Worm (Caenorhabditis elegans): Measurements from ENCODE around the gene mob-2.

The mob-2 gene

ce11 chrX:13189861-13190260 is 20.0 kb upstream of the mob-2 start, which contains the start of gene cwp-5:
Gene cwp-5, minus strand, starts transcription at chrX:13189961.
- no peak for TF ChIP-seq zfp-2 (tag; optimal IDR thresholded peaks at IDR 0.05)
- no peak for TF ChIP-seq F44E2.7 (GFP tag; IDR thresholded peaks at IDR 0.05)
- TF ChIP-seq ceh-32 (tag; optimal IDR thresholded peaks at IDR 0.05; ENCODE audit: poor library complexity), result no peak
- TF ChIP-seq hlh-11 (tag; optimal IDR thresholded peaks at IDR 0.05), result no peak
- no peak for TF ChIP-seq nhr-48 (tag; optimal IDR thresholded peaks at IDR 0.05)
- TF ChIP-seq zag-1 (tag; optimal IDR thresholded peaks at IDR 0.05), result no peak
- TF ChIP-seq dmd-6 (GFP tag; IDR thresholded peaks at IDR 0.05), result no peak
- no peak for TF ChIP-seq ztf-7 (tag; optimal IDR thresholded peaks at IDR 0.05)
- no peak for TF ChIP-seq lin-29 (GFP tag; IDR thresholded peaks at IDR 0.05)
- no peak for TF ChIP-seq sdz-12 (GFP tag; optimal IDR thresholded peaks at IDR 0.05)
- no peak for TF ChIP-seq cey-2 (tag; optimal IDR thresholded peaks at IDR 0.05; ENCODE audit: borderline replicate concordance, insufficient read depth)

DNA sequence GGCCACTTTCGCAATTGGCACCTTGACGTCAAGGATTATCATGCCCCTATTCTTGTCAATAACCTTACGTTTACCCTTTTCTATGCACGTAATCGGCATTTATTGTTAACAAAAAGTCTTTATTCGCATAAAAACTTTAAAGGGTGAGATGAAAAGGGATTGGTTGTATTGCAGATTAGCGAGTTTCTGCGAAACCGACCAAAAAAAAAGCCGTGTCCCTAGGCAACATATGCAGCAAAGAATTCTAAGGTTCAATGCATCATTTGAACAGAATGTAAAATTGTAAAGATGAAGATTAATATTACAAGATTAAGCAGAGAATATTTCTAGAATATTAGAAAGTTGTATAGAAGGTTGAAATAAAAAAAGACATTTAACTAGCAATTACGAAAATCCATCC is 12.1 kb upstream of the mob-2 start:
- TF ChIP-seq dpl-1 (GFP tag; optimal IDR thresholded peaks at IDR 0.05), result no peak
- no peak for TF ChIP-seq mxl-2 (GFP tag; conservative IDR thresholded peaks at IDR 0.05)
- TF ChIP-seq ZK546.5 (tag; optimal IDR thresholded peaks at IDR 0.05), result no peak
- no peak for TF ChIP-seq daf-8 (GFP tag; IDR thresholded peaks at IDR 0.05)
- TF ChIP-seq zfp-2 (tag; optimal IDR thresholded peaks at IDR 0.05), result no peak
- no peak for TF ChIP-seq lin-39 (tag; optimal IDR thresholded peaks at IDR 0.05)
- no peak for TF ChIP-seq aha-1 (tag)
- TF ChIP-seq dve-1 (tag; optimal IDR thresholded peaks at IDR 0.05; ENCODE audit: insufficient read depth), result no peak
- no peak for TF ChIP-seq php-3 (GFP tag; IDR thresholded peaks at IDR 0.05)
- TF ChIP-seq tag-97 (GFP tag; IDR thresholded peaks at IDR 0.05), result no peak
- TF ChIP-seq ztf-11 (tag; optimal IDR thresholded peaks at IDR 0.05), result no peak
- no peak for TF ChIP-seq nhr-76 (tag; optimal IDR thresholded peaks at IDR 0.05)
- no peak for TF ChIP-seq mdt-29 (GFP tag; IDR thresholded peaks at IDR 0.05)
- no peak for TF ChIP-seq F44E2.7 (GFP tag; IDR thresholded peaks at IDR 0.05)

DNA sequence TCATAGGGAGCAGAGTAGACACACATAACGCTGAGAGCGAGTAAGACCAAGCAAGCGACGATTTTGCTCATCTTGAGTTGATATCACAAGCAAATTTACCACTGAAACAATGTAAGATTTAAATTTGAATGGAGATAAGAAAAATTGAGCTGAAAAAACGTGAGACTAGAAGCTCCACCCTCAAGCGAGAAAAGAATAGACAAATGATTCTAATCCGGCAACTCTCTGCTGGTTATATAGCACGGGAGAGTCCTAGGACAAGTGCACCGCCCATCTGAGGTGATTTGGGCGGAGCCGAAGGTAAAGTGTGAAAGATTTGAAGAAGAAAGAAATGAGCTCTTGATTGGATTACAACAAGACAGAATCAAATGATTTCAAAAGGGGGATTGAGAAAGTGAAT is 8.5 kb upstream of the mob-2 start, which contains the start of gene nlp-3:
Gene nlp-3, minus strand, starts transcription at position 101 of the 400 bp plus-strand sequence.
- no peak for TF ChIP-seq daf-19 (GFP tag; conservative IDR thresholded peaks at IDR 0.05)

DNA sequence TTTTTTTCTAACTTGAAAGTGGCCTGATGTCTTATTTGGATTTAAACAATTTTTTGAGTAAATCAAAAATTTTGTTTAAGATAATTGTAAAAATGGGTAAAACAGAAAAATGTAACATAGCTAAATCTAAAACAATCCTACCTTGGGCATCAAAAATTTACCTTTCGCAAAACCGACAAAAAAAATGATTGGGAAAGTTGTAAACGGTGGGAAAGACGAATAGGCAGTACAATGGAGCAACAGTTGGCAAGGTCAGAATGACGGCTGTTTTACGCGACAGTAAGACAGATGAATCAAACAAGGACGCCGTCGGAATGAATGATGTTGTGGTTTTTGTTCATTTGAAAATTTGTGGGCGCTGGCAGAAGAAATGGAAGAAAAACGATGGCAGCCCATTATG is 4.6 kb upstream of the mob-2 start:
- no peak for TF ChIP-seq pqm-1 (tag; optimal IDR thresholded peaks at IDR 0.05)
- TF ChIP-seq dpl-1 (GFP tag; optimal IDR thresholded peaks at IDR 0.05), result no peak
- no peak for TF ChIP-seq cey-2 (tag; optimal IDR thresholded peaks at IDR 0.05; ENCODE audit: borderline replicate concordance, insufficient read depth)
- TF ChIP-seq ceh-62 (tag; optimal IDR thresholded peaks at IDR 0.05), result no peak
- no peak for TF ChIP-seq Y48G9A.11 (GFP tag; IDR thresholded peaks at IDR 0.05)
- no peak for TF ChIP-seq fos-1 (tag; optimal IDR thresholded peaks at IDR 0.05)
- no peak for TF ChIP-seq snpc-4 (tag; optimal IDR thresholded peaks at IDR 0.05)
- no peak for TF ChIP-seq nhr-25 (tag; optimal IDR thresholded peaks at IDR 0.05; ENCODE audit: borderline replicate concordance, insufficient read depth)

DNA sequence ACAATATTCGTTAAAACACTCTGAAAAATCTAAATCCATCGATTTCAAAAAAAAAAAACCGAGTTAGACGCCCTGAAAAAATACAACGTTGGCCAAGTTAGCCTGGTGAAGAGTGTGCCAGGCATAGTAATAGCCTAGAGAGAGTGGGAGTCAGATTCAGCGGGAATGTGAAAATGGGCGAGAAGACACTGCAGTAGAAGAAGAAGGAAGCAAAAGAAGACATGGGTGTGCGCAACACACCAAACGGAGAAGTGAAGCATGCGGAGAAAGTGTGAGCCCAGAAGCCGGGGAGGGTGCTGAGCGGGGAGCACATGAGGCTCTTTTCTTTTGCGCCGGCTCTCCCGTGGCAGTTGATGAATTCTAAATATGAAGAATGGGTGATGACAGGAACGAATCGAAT is 1.3 kb upstream of the mob-2 start:
- TF ChIP-seq snpc-1.2 (GFP tag; IDR thresholded peaks at IDR 0.05) (no peak), nhr-6 (tag; optimal IDR thresholded peaks at IDR 0.05) (no peak), set-16 (GFP tag; IDR thresholded peaks at IDR 0.05) (no peak; the same call in 1 of the 2 replicates), aha-1 (tag) (peak; percentile 94), hlh-30 (tag; optimal IDR thresholded peaks at IDR 0.05; ENCODE audit: insufficient read depth) (peak; percentile 66), ztf-11 (tag; optimal IDR thresholded peaks at IDR 0.05) (no peak), dpl-1 (GFP tag; optimal IDR thresholded peaks at IDR 0.05) (no peak), mdl-1 (tag; optimal IDR thresholded peaks at IDR 0.05) (peak in 1 of 2 experiments; percentile 14), nhr-11 (tag; optimal IDR thresholded peaks at IDR 0.05) (peak; percentile 22), unc-39 (tag; optimal IDR thresholded peaks at IDR 0.05) (no peak), tra-1 (GFP tag; IDR thresholded peaks at IDR 0.05) (no peak), hmg-1.1 (GFP tag; IDR thresholded peaks at IDR 0.05) (peak; percentile 59), spr-1 (tag; optimal IDR thresholded peaks at IDR 0.05) (no peak), nhr-25 (tag; optimal IDR thresholded peaks at IDR 0.05; ENCODE audit: borderline replicate concordance, insufficient read depth) (no peak), ctbp-1 (GFP tag; IDR thresholded peaks at IDR 0.05) (0 out of 2 replicates have a peak, but pooled peaks have one; percentile 11), rbr-2 (tag; optimal IDR thresholded peaks at IDR 0.05) (peak; percentile 17), F37D6.2 (tag; optimal IDR thresholded peaks at IDR 0.05) (peak; percentile 2)

All from whole organism, L4 larva.